Worm (Caenorhabditis elegans) whole organism, late embryonic: Measurements from ENCODE around the gene C05D9.7.

Experiments used
- C38D4.7 ChIP-seq: fragments of 200-800 bp; sonication (Bioruptor generic); optimal IDR thresholded peaks from 2 replicates; lab custom pipeline; 2018; ENCODE audit warnings: mild to moderate bottlenecking, missing genetic modification characterization, moderate library complexity, missing compliant biosample characterization
- ceh-24 ChIP-seq: sonication (generic microtip); optimal IDR thresholded peaks from 2 replicates; lab custom pipeline; 2016; ENCODE audit warnings: mild to moderate bottlenecking, missing genetic modification characterization, missing compliant biosample characterization
- ceh-30 ChIP-seq: fragments of 150-350 bp; optimal IDR thresholded peaks from 2 replicates; lab custom pipeline; 2014; ENCODE audit warnings: missing biosample characterization, missing genetic modification characterization
- ceh-31 ChIP-seq: sonication (generic microtip); optimal IDR thresholded peaks from 2 replicates; lab custom pipeline; 2016; ENCODE audit warnings: missing genetic modification characterization, missing compliant biosample characterization
- ceh-9 ChIP-seq: sonication (generic microtip); optimal IDR thresholded peaks from 2 replicates; lab custom pipeline; 2016; ENCODE audit warnings: mild to moderate bottlenecking, missing genetic modification characterization, inconsistent platforms, missing compliant biosample characterization
- dmd-4 ChIP-seq: sonication (generic microtip); optimal IDR thresholded peaks from 2 replicates; lab custom pipeline; 2016; ENCODE audit warnings: borderline replicate concordance, missing genetic modification characterization, missing compliant biosample characterization
- ets-4 ChIP-seq: sonication (generic microtip); optimal IDR thresholded peaks from 2 replicates; lab custom pipeline; 2016; ENCODE audit warnings: missing genetic modification characterization, missing compliant biosample characterization
- gmeb-2 ChIP-seq: sonication (generic microtip); optimal IDR thresholded peaks from 2 replicates; lab custom pipeline; 2016; ENCODE audit warnings: missing genetic modification characterization, inconsistent platforms, missing compliant biosample characterization
- lim-6 ChIP-seq: sonication (generic microtip); optimal IDR thresholded peaks from 2 replicates; lab custom pipeline; 2016; ENCODE audit warnings: missing genetic modification characterization, missing compliant biosample characterization
- pat-9 ChIP-seq: fragments of 200-800 bp; sonication (Bioruptor generic); optimal IDR thresholded peaks from 2 replicates; lab custom pipeline; 2018; ENCODE audit warnings: mild to moderate bottlenecking, missing genetic modification characterization, moderate library complexity, missing compliant biosample characterization
- sox-2 ChIP-seq: fragments of 200-800 bp; sonication (Bioruptor generic); IDR thresholded peaks from 2 replicates; pipeline ENCODE4 v1.3.6; 2022; ENCODE audit warnings: missing genetic modification reagents, missing genetic modification characterization, missing compliant biosample characterization
- tbx-2 ChIP-seq: sonication (generic microtip); optimal IDR thresholded peaks from 2 replicates; lab custom pipeline; 2016; ENCODE audit warnings: missing genetic modification characterization, missing compliant biosample characterization
- ztf-16 ChIP-seq: sonication (generic microtip); optimal IDR thresholded peaks from 2 replicates; lab custom pipeline; 2017; ENCODE audit warnings: missing genetic modification characterization, missing compliant biosample characterization

- TF ChIP-seq ets-4, result no peak
- no peak for TF ChIP-seq gmeb-2 (tag; lab: Kevin White, UChicago)
- TF ChIP-seq pat-9, result no peak
- TF ChIP-seq tbx-2 (tag; lab: Kevin White, UChicago), result peak; percentile 74
- TF ChIP-seq ceh-24, result no peak
- TF ChIP-seq ceh-31 (tag; lab: Kevin White, UChicago), result peak; percentile 92
- no peak for TF ChIP-seq ceh-30 (tag; lab: Kevin White, UChicago)
- no peak for TF ChIP-seq C38D4.7
- TF ChIP-seq dmd-4 (tag; lab: Kevin White, UChicago), result no peak
- TF ChIP-seq ztf-16 (tag; lab: Kevin White, UChicago), result no peak
- no peak for TF ChIP-seq ceh-9 (tag; lab: Kevin White, UChicago)
- TF ChIP-seq lim-6 (tag; lab: Kevin White, UChicago), result no peak
- no peak for TF ChIP-seq sox-2 (GFP tag; lab: Robert Waterston, UW)
These were observed 1.1 kb upstream of the C05D9.7 start for ce11 chrX:1120326-1120725.
